Fruit fly (Drosophila melanogaster): ENCODE results near the gene Jhbp14.

Jhbp14 gene

DNA sequence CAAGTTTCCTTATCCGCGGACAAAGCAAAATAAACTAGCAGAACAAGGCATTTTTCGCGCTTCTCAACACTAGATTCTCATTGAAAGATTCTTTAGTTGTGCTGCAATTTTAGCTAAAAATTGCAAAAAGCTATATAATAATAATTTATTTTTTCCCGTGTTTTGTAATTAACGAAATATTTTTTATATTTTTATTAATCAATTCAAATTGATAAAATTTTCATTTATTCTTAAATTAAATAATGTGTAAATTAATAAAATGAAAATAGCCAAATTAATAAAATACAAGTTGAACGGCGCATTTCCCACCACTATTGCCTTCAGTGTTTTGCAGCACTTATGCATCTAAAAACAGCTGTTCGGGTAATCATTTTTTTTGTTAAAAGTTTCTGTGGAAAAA, 50.2 kb downstream of the Jhbp14 start, which contains the start of the genes Drep4 and Uvrag:
Drep4 (minus strand) TSS at position 7 of the 400 bp plus-strand sequence.
Uvrag (plus strand) TSS at position 322 of the 400 bp plus-strand sequence.
- TF ChIP-seq dac (GFP tag; optimal IDR thresholded peaks at IDR 0.05) (peak; percentile 33), CG7368 (GFP tag; optimal IDR thresholded peaks at IDR 0.05) (no peak), CG4318 (GFP tag; optimal IDR thresholded peaks at IDR 0.05) (peak; percentile 54), Sox102F (GFP tag; optimal IDR thresholded peaks at IDR 0.05) (no peak), Eip78C (GFP tag) (peak; percentile 70), lz (GFP tag; optimal IDR thresholded peaks at IDR 0.05) (no peak), CG16779 (tag; optimal IDR thresholded peaks at IDR 0.05) (no peak), CG9139 (GFP tag; optimal IDR thresholded peaks at IDR 0.05) (no peak), fkh (GFP tag; optimal IDR thresholded peaks at IDR 0.05) (no peak), Ets96B (tag; optimal IDR thresholded peaks at IDR 0.05) (peak; percentile 63), CG8119 (GFP tag; IDR thresholded peaks at IDR 0.05) (no peak; the same call in 1 of the 3 replicates), esn (GFP tag; optimal IDR thresholded peaks at IDR 0.05) (peak; percentile 60), Lpt (GFP tag; optimal IDR thresholded peaks at IDR 0.05) (no peak), svp (GFP tag) (no peak), CG8632 (GFP tag; optimal IDR thresholded peaks at IDR 0.05) (peak; percentile 40), net (GFP tag; optimal IDR thresholded peaks at IDR 0.05) (no peak), CG10669 (GFP tag; optimal IDR thresholded peaks at IDR 0.05) (no peak), Smox (GFP tag; optimal IDR thresholded peaks at IDR 0.05) (no peak), CG6276 (GFP tag; optimal IDR thresholded peaks at IDR 0.05) (no peak), Sox15 (GFP tag; optimal IDR thresholded peaks at IDR 0.05) (peak; percentile 37), Met (GFP tag; optimal IDR thresholded peaks at IDR 0.05) (peak; percentile 52), CG15336 (GFP tag; IDR thresholded peaks at IDR 0.05) (no peak), CG1621 (tag; optimal IDR thresholded peaks at IDR 0.05) (no peak), dsx (GFP tag; optimal IDR thresholded peaks at IDR 0.05; ENCODE audit: poor library complexity, severe bottlenecking) (no peak), CG3919 (GFP tag; optimal IDR thresholded peaks at IDR 0.05) (no peak), CG8319 (GFP tag; optimal IDR thresholded peaks at IDR 0.05) (peak; percentile 31), Hr39 (GFP tag; optimal IDR thresholded peaks at IDR 0.05) (peak; percentile 14), CG6808 (GFP tag; optimal IDR thresholded peaks at IDR 0.05) (no peak), Blimp-1 (GFP tag; optimal IDR thresholded peaks at IDR 0.05) (peak; percentile 28), eg (GFP tag; IDR thresholded peaks at IDR 0.05) (no peak), acj6 (GFP tag; optimal IDR thresholded peaks at IDR 0.05) (peak; percentile 70), fd59A (GFP tag; optimal IDR thresholded peaks at IDR 0.05) (no peak), CG31627 (GFP tag; optimal IDR thresholded peaks at IDR 0.05) (no peak), CG6163 (GFP tag; IDR thresholded peaks at IDR 0.05) (no peak), pdm3 (GFP tag; optimal IDR thresholded peaks at IDR 0.05) (no peak), achi (GFP tag; optimal IDR thresholded peaks at IDR 0.05) (peak; percentile 69), Gug (GFP tag; IDR thresholded peaks at IDR 0.05) (no peak), CG11762 (GFP tag; optimal IDR thresholded peaks at IDR 0.05; ENCODE audit: insufficient read depth) (no peak), Hr38 (GFP tag; optimal IDR thresholded peaks at IDR 0.05) (no peak), salr (GFP tag; optimal IDR thresholded peaks at IDR 0.05) (no peak), CG34406 (GFP tag; optimal IDR thresholded peaks at IDR 0.05) (peak; percentile 47), cyc (GFP tag; optimal IDR thresholded peaks at IDR 0.05) (peak; percentile 24), Eip75B (GFP tag; optimal IDR thresholded peaks at IDR 0.05) (no peak), CG3032 (tag; optimal IDR thresholded peaks at IDR 0.05) (peak; percentile 75), OdsH (GFP tag; optimal IDR thresholded peaks at IDR 0.05) (peak; percentile 77), ss (GFP tag; optimal IDR thresholded peaks at IDR 0.05) (no peak), Hr4 (GFP tag; optimal IDR thresholded peaks at IDR 0.05) (no peak), fd85E (GFP tag; optimal IDR thresholded peaks at IDR 0.05) (no peak), CG32006 (GFP tag; optimal IDR thresholded peaks at IDR 0.05) (no peak), topi (GFP tag; optimal IDR thresholded peaks at IDR 0.05) (no peak), CG10631 (GFP tag; optimal IDR thresholded peaks at IDR 0.05) (peak; percentile 66), CG11902 (GFP tag; optimal IDR thresholded peaks at IDR 0.05) (peak; percentile 34), Sox14 (GFP tag; optimal IDR thresholded peaks at IDR 0.05) (peak; percentile 74)

Data from whole organism, prepupa.